Fruit fly (Drosophila melanogaster) whole organism, wandering third instar larva: Measurements from ENCODE around the gene Ilp5.
A peak's percentile ranks its signal among the peaks of the same experiment; 100 is the strongest.

Experiments used
- Abd-B ChIP-seq: fragments of >200 bp; optimal IDR thresholded peaks from 2 replicates; lab custom pipeline; 2017; ENCODE audit warnings: missing biosample characterization, missing genetic modification characterization
- CG32264 ChIP-seq: fragments of 200-800 bp; sonication (Bioruptor generic); optimal IDR thresholded peaks from 2 replicates; lab custom pipeline; 2016; ENCODE audit warnings: missing biosample characterization, missing genetic modification characterization
- CG9705 ChIP-seq: fragments of 200-800 bp; sonication (Bioruptor generic); optimal IDR thresholded peaks from 2 replicates; lab custom pipeline; 2018; ENCODE audit warnings: missing biosample characterization, mild to moderate bottlenecking, missing genetic modification characterization
- CrebA ChIP-seq: fragments of 200-800 bp; sonication (Bioruptor generic); optimal IDR thresholded peaks from 2 replicates; lab custom pipeline; 2016; ENCODE audit warnings: missing biosample characterization, mild to moderate bottlenecking, missing genetic modification characterization, borderline replicate concordance
- Dfd ChIP-seq: fragments of >200 bp; optimal IDR thresholded peaks from 2 replicates; lab custom pipeline; 2017; ENCODE audit warnings: missing biosample characterization, missing genetic modification characterization
- Dif ChIP-seq: fragments of 200-275, 200-300 bp; sonication (Bioruptor generic); optimal IDR thresholded peaks from 2 replicates; lab custom pipeline; 2018; ENCODE audit warnings: missing biosample characterization, missing genetic modification characterization; ENCODE audit not compliant: partially characterized antibody
- GATAd ChIP-seq: sonication (Bioruptor generic); optimal IDR thresholded peaks from 2 replicates; lab custom pipeline; 2016; ENCODE audit warnings: missing biosample characterization, missing genetic modification characterization
- HLH106 ChIP-seq: fragments of 200-800 bp; optimal IDR thresholded peaks from 3 replicates; lab custom pipeline; 2019; ENCODE audit warnings: missing biosample characterization, mild to moderate bottlenecking, missing genetic modification characterization, moderate library complexity
- Hnf4 ChIP-seq: fragments of 200-800 bp; sonication (Bioruptor generic); optimal IDR thresholded peaks from 2 replicates; lab custom pipeline; 2016; ENCODE audit warnings: missing biosample characterization, mild to moderate bottlenecking, missing genetic modification characterization
- Hr78 ChIP-seq: fragments of >200 bp; optimal IDR thresholded peaks from 2 replicates; lab custom pipeline; 2017; ENCODE audit warnings: missing biosample characterization, missing genetic modification characterization
- Hr83 ChIP-seq: fragments of 200-300 bp; sonication (Bioruptor generic); optimal IDR thresholded peaks from 2 replicates; lab custom pipeline; 2016; ENCODE audit warnings: missing biosample characterization, mild to moderate bottlenecking, missing genetic modification characterization, moderate library complexity; ENCODE audit not compliant: poor library complexity, severe bottlenecking
- Jra ChIP-seq: sonication (Bioruptor generic); optimal IDR thresholded peaks from 2 replicates; lab custom pipeline; 2016; ENCODE audit warnings: missing biosample characterization, missing genetic modification characterization
- Mio ChIP-seq: sonication (Bioruptor generic); optimal IDR thresholded peaks from 2 replicates; lab custom pipeline; 2016; ENCODE audit warnings: missing biosample characterization, missing genetic modification characterization
- Myc ChIP-seq: fragments of >200 bp; optimal IDR thresholded peaks from 2 replicates; lab custom pipeline; 2017
- N ChIP-seq: fragments of >200 bp; optimal IDR thresholded peaks from 2 replicates; lab custom pipeline; 2018; ENCODE audit warnings: missing biosample characterization, missing external identifiers, missing genetic modification characterization
- OdsH ChIP-seq: fragments of 200-800 bp; sonication (Bioruptor generic); optimal IDR thresholded peaks from 2 replicates; lab custom pipeline; 2016; ENCODE audit warnings: missing biosample characterization, mild to moderate bottlenecking, missing genetic modification characterization
- Rel ChIP-seq, 2 experiments: fragments of 200-800 bp; sonication (Bioruptor generic) in 1 of 2; optimal IDR thresholded peaks; 2 replicates in 1 of 2; 3 replicates in 1 of 2; lab custom pipeline; 2016 to 2019; ENCODE audit warnings: mild to moderate bottlenecking in 2 of 2, missing biosample characterization in 2 of 2, missing genetic modification characterization in 2 of 2, moderate library complexity in 1 of 2
- Sp1 ChIP-seq: fragments of 200-800 bp; sonication (Bioruptor generic); optimal IDR thresholded peaks from 3 replicates; lab custom pipeline; 2019; ENCODE audit warnings: missing biosample characterization, mild to moderate bottlenecking, missing genetic modification characterization, moderate library complexity
- Vsx2 ChIP-seq: fragments of 200-300, 225-300 bp; sonication (Bioruptor generic); optimal IDR thresholded peaks from 2 replicates; lab custom pipeline; 2018; ENCODE audit warnings: missing biosample characterization, missing genetic modification characterization; ENCODE audit not compliant: partially characterized antibody
- br ChIP-seq: fragments of 200-800 bp; sonication (Bioruptor generic); optimal IDR thresholded peaks from 2 replicates; lab custom pipeline; 2016; ENCODE audit warnings: missing biosample characterization, missing genetic modification characterization
- brk ChIP-seq: fragments of 200-800 bp; sonication (Bioruptor generic); optimal IDR thresholded peaks from 2 replicates; lab custom pipeline; 2016; ENCODE audit warnings: missing biosample characterization, mild to moderate bottlenecking, missing genetic modification characterization
- dl ChIP-seq, 2 experiments: fragments of 175-275, 200-275 bp in 1 of 2; fragments of 200-275 bp in 1 of 2; sonication (Bioruptor generic); optimal IDR thresholded peaks; lab custom pipeline; 2018; ENCODE audit warnings: mild to moderate bottlenecking in 2 of 2, missing biosample characterization in 2 of 2, missing genetic modification characterization in 2 of 2, moderate library complexity in 2 of 2; ENCODE audit not compliant: partially characterized antibody in 2 of 2, insufficient read depth in 1 of 2
- dmrt93B ChIP-seq: fragments of 200-800 bp; sonication (Bioruptor generic); optimal IDR thresholded peaks from 2 replicates; lab custom pipeline; 2018; ENCODE audit warnings: missing biosample characterization, mild to moderate bottlenecking, missing genetic modification characterization
- dsf ChIP-seq: sonication (Bioruptor generic); optimal IDR thresholded peaks from 2 replicates; lab custom pipeline; 2016; ENCODE audit warnings: missing biosample characterization, missing genetic modification characterization, borderline replicate concordance
- ey ChIP-seq: fragments of 200-800 bp; sonication (Bioruptor generic); optimal IDR thresholded peaks from 2 replicates; lab custom pipeline; 2016; ENCODE audit warnings: missing biosample characterization, missing genetic modification characterization
- foxo ChIP-seq, 2 experiments: fragments of 200-800 bp; sonication (Bioruptor generic); optimal IDR thresholded peaks; 2 replicates in 1 of 2; 3 replicates in 1 of 2; lab custom pipeline; 2016 to 2017; ENCODE audit warnings: missing biosample characterization in 2 of 2, missing genetic modification characterization in 2 of 2
- fru ChIP-seq: fragments of 200-800 bp; sonication (Bioruptor generic); optimal IDR thresholded peaks from 3 replicates; lab custom pipeline; 2016; ENCODE audit warnings: missing biosample characterization, mild to moderate bottlenecking, missing genetic modification characterization
- h ChIP-seq: fragments of 200-800 bp; sonication (Bioruptor generic); optimal IDR thresholded peaks from 3 replicates; lab custom pipeline; 2016; ENCODE audit warnings: missing biosample characterization, mild to moderate bottlenecking, missing genetic modification characterization
- jim ChIP-seq: fragments of 175-275, 200-325 bp; sonication (Bioruptor generic); optimal IDR thresholded peaks from 2 replicates; lab custom pipeline; 2016; ENCODE audit warnings: missing biosample characterization, mild to moderate bottlenecking, missing genetic modification characterization
- lola ChIP-seq: fragments of >200 bp; optimal IDR thresholded peaks from 2 replicates; lab custom pipeline; 2017; ENCODE audit warnings: missing biosample characterization, missing genetic modification characterization
- pan ChIP-seq: fragments of >200 bp; optimal IDR thresholded peaks from 2 replicates; lab custom pipeline; 2017
- psq ChIP-seq: fragments of 200-800 bp; sonication (Bioruptor generic); optimal IDR thresholded peaks from 3 replicates; lab custom pipeline; 2017; ENCODE audit warnings: missing biosample characterization, mild to moderate bottlenecking, missing genetic modification characterization, moderate library complexity
- rgr ChIP-seq: fragments of 200-800 bp; sonication (Bioruptor generic); optimal IDR thresholded peaks from 3 replicates; lab custom pipeline; 2016; ENCODE audit warnings: missing biosample characterization, mild to moderate bottlenecking, missing genetic modification characterization
- sage ChIP-seq: fragments of 200-800 bp; sonication (Bioruptor generic); optimal IDR thresholded peaks from 2 replicates; lab custom pipeline; 2016; ENCODE audit warnings: missing biosample characterization, mild to moderate bottlenecking, missing genetic modification characterization
- sv ChIP-seq: fragments of 200-800 bp; sonication (Bioruptor generic); optimal IDR thresholded peaks from 3 replicates; lab custom pipeline; 2016; ENCODE audit warnings: missing biosample characterization, missing genetic modification characterization
- tai ChIP-seq: sonication (Bioruptor generic); optimal IDR thresholded peaks from 2 replicates; lab custom pipeline; 2016; ENCODE audit warnings: missing biosample characterization, missing genetic modification characterization
- usp ChIP-seq: fragments of >200 bp; optimal IDR thresholded peaks from 2 replicates; lab custom pipeline; 2017; ENCODE audit warnings: missing biosample characterization, missing genetic modification characterization
- woc ChIP-seq: sonication (Bioruptor generic); optimal IDR thresholded peaks from 2 replicates; lab custom pipeline; 2016; ENCODE audit warnings: missing biosample characterization, mild to moderate bottlenecking, missing genetic modification characterization

The Ilp5 gene

dm6 chr3L:9856430-9857218, 32.9 kb upstream of the Ilp5 start:
- TF ChIP-seq HLH106 (tag; lab: Kevin White, UChicago) (peak; percentile 47), Vsx2 (no peak), Hr83 (GFP tag; lab: Kevin White, UChicago) (peak; percentile 6), foxo (GFP tag; optimal IDR thresholded peaks at IDR 0.05; lab: Kevin White, UChicago) (peak in 1 of 2 experiments; percentile 7), rgr (GFP tag; lab: Kevin White, UChicago) (peak; percentile 3), h (GFP tag; lab: Kevin White, UChicago) (peak; percentile 13)

- TF ChIP-seq pan: no peak
- no peak for TF ChIP-seq dl (GFP tag; optimal IDR thresholded peaks at IDR 0.05; lab: Kevin White, UChicago; ENCODE audit: insufficient read depth in 1 of 2, partially characterized antibody in 2 of 2)
- TF ChIP-seq tai (GFP tag; lab: Kevin White, UChicago): no peak
- TF ChIP-seq dsf (GFP tag; lab: Kevin White, UChicago): peak; percentile 37
- no peak for TF ChIP-seq lola (GFP tag; lab: Kevin White, UChicago)
- TF ChIP-seq Dfd: no peak
- TF ChIP-seq OdsH (GFP tag; lab: Kevin White, UChicago): peak; percentile 93
- TF ChIP-seq CG9705: peak; percentile 91
- TF ChIP-seq ey (GFP tag; lab: Kevin White, UChicago): peak; percentile 95
- no peak for TF ChIP-seq Vsx2
- peak; percentile 91 for TF ChIP-seq woc (GFP tag; lab: Kevin White, UChicago)
- no peak for TF ChIP-seq Abd-B
- peak; percentile 94 for TF ChIP-seq CG32264 (GFP tag; lab: Kevin White, UChicago)
- no peak for TF ChIP-seq Hr83 (GFP tag; lab: Kevin White, UChicago)
- TF ChIP-seq Myc (lab: Kevin White, UChicago): no peak
- peak; percentile 92 for TF ChIP-seq rgr (GFP tag; lab: Kevin White, UChicago)
- peak; percentile 84 for TF ChIP-seq psq (GFP tag; lab: Kevin White, UChicago)
- peak; percentile 82 for TF ChIP-seq sage
- TF ChIP-seq CrebA (GFP tag; lab: Kevin White, UChicago): no peak
- TF ChIP-seq Dif: no peak
- peak; percentile 96 for TF ChIP-seq sv (GFP tag; lab: Kevin White, UChicago)
- TF ChIP-seq usp (GFP tag; lab: Kevin White, UChicago): no peak
- TF ChIP-seq GATAd (GFP tag; lab: Kevin White, UChicago): no peak
- peak; percentile 98 for TF ChIP-seq fru (GFP tag; lab: Kevin White, UChicago)
- TF ChIP-seq brk: peak; percentile 55
- TF ChIP-seq N: no peak
- TF ChIP-seq Hnf4 (GFP tag; lab: Kevin White, UChicago): peak; percentile 89
- peak; percentile 98 for TF ChIP-seq h (GFP tag; lab: Kevin White, UChicago)
- peak; percentile 83 for TF ChIP-seq Jra (GFP tag; lab: Kevin White, UChicago)
- no peak for TF ChIP-seq Hr78
- TF ChIP-seq HLH106 (tag; lab: Kevin White, UChicago): peak; percentile 94
- peak; percentile 91 for TF ChIP-seq dmrt93B
- peak; percentile 56 for TF ChIP-seq Mio (GFP tag; lab: Kevin White, UChicago)
- no peak for TF ChIP-seq jim (GFP tag; lab: Kevin White, UChicago)
- peak; percentile 81 to 97 for TF ChIP-seq foxo (GFP tag; optimal IDR thresholded peaks at IDR 0.05; lab: Kevin White, UChicago)
- peak; percentile 74 for TF ChIP-seq Rel (GFP tag; optimal IDR thresholded peaks at IDR 0.05; lab: Kevin White, UChicago)
- peak; percentile 64 for TF ChIP-seq Rel (tag; optimal IDR thresholded peaks at IDR 0.05; lab: Kevin White, UChicago)
- peak; percentile 97 for TF ChIP-seq br (GFP tag; lab: Kevin White, UChicago)
- TF ChIP-seq Sp1 (GFP tag; lab: Kevin White, UChicago): peak; percentile 93
Measured at dm6 chr3L:9855784-9856426, 32.2 kb upstream of the Ilp5 start.
